Worm (Caenorhabditis elegans) whole organism, L3 larva: ENCODE measurements around the gene C34F6.5.

Source experiments
- pqm-1 ChIP-seq: fragments of 150-350 bp; optimal IDR thresholded peaks from 2 replicates; lab custom pipeline; 2017; ENCODE audit warnings: missing biosample characterization, missing genetic modification characterization, inconsistent platforms
- tbx-2 ChIP-seq: sonication (generic microtip); optimal IDR thresholded peaks from 2 replicates; lab custom pipeline; 2016; ENCODE audit warnings: mild to moderate bottlenecking, missing genetic modification characterization, missing compliant biosample characterization
- unc-62 ChIP-seq: fragments of 150-350 bp; sonication (generic microtip); optimal IDR thresholded peaks from 4 replicates; lab custom pipeline; 2014; ENCODE audit warnings: missing biosample characterization, missing genetic modification reagents, missing genetic modification characterization

- TF ChIP-seq unc-62 (GFP tag; lab: Kevin White, UChicago) (no peak), pqm-1 (tag; lab: Kevin White, UChicago) (no peak), tbx-2 (tag; lab: Kevin White, UChicago) (no peak)
Observed at ce11 chrX:11190443-11190842, 18.2 kb downstream of the C34F6.5 start.
